Worm (Caenorhabditis elegans): Measurements from ENCODE around the gene C15B12.2.

The C15B12.2 gene

DNA sequence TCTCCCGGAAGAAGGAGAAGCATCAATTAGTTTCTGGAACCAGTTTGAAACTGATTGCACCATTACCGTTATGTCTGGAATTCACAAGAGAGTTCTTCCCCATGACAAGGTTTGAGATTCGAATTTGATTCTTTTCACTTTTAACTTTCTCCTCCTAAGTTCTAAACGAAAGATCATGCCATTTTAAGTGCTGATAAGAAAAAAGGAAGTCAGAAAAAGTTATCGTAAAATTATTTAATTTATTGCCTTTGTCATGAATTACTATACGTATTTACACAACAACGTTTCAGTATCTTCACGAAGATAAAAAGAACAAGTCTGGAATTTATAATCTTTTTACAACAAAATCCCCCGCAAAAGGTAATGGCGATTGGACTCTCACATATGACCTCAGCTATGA is 3.1 kb upstream of the C15B12.2 start:
- no peak for TF ChIP-seq eyg-1 (tag; optimal IDR thresholded peaks at IDR 0.05)
- no peak for TF ChIP-seq sox-4 (tag; optimal IDR thresholded peaks at IDR 0.05)
- no peak for TF ChIP-seq pha-4 (tag; optimal IDR thresholded peaks at IDR 0.05)
- no peak for TF ChIP-seq dve-1 (tag; optimal IDR thresholded peaks at IDR 0.05)
- no peak for TF ChIP-seq syd-9 (tag; optimal IDR thresholded peaks at IDR 0.05)
- TF ChIP-seq rnt-1 (tag; optimal IDR thresholded peaks at IDR 0.05), result no peak
- TF ChIP-seq sox-2 (GFP tag; IDR thresholded peaks at IDR 0.05), result no peak
- TF ChIP-seq nhr-11 (tag; optimal IDR thresholded peaks at IDR 0.05), result no peak
- TF ChIP-seq npax-4 (tag; optimal IDR thresholded peaks at IDR 0.05), result no peak
- TF ChIP-seq ceh-19 (GFP tag; optimal IDR thresholded peaks at IDR 0.05), result no peak
- no peak for TF ChIP-seq ttx-3 (tag; optimal IDR thresholded peaks at IDR 0.05)
- no peak for TF ChIP-seq pros-1 (tag; optimal IDR thresholded peaks at IDR 0.05)
- no peak for TF ChIP-seq nhr-232 (tag; optimal IDR thresholded peaks at IDR 0.05)
- no peak for TF ChIP-seq zip-5 (tag; optimal IDR thresholded peaks at IDR 0.05)
- TF ChIP-seq ceh-2 (tag; optimal IDR thresholded peaks at IDR 0.05), result no peak
- no peak for TF ChIP-seq nfya-1 (tag; optimal IDR thresholded peaks at IDR 0.05)
- no peak for TF ChIP-seq hlh-13 (GFP tag; optimal IDR thresholded peaks at IDR 0.05)
- TF ChIP-seq ama-1 (optimal IDR thresholded peaks at IDR 0.05), result no peak

ce11 chrX:6461729-6462128 is 1.5 kb upstream of the C15B12.2 start, which contains the start of gene K04E7.1:
Gene K04E7.1, plus strand, starts transcription at chrX:6462029.
- no peak for TF ChIP-seq ceh-9 (tag; optimal IDR thresholded peaks at IDR 0.05)
- TF ChIP-seq pha-4 (tag; optimal IDR thresholded peaks at IDR 0.05), result no peak
- no peak for TF ChIP-seq ceh-2 (tag; optimal IDR thresholded peaks at IDR 0.05)
- TF ChIP-seq sox-4 (tag; optimal IDR thresholded peaks at IDR 0.05), result no peak
- no peak for TF ChIP-seq ceh-31 (tag; optimal IDR thresholded peaks at IDR 0.05)
- no peak for TF ChIP-seq nfya-1 (tag; optimal IDR thresholded peaks at IDR 0.05)
- no peak for TF ChIP-seq K02D7.2 (tag; optimal IDR thresholded peaks at IDR 0.05)
- TF ChIP-seq ets-4 (tag; optimal IDR thresholded peaks at IDR 0.05), result no peak
- no peak for TF ChIP-seq ttx-3 (tag; optimal IDR thresholded peaks at IDR 0.05)
- no peak for TF ChIP-seq ztf-16 (tag; optimal IDR thresholded peaks at IDR 0.05)

ce11 chrX:6462479-6462878 is 733 bp upstream of the C15B12.2 start:
- TF ChIP-seq lim-6 (tag; optimal IDR thresholded peaks at IDR 0.05), result no peak

ce11 chrX:6467462-6467861 is 4.2 kb downstream of the C15B12.2 start, which contains the start of gene C15B12.3:
Gene C15B12.3, minus strand, starts transcription at chrX:6467562.
- TF ChIP-seq gmeb-2 (tag; optimal IDR thresholded peaks at IDR 0.05), result no peak
- no peak for TF ChIP-seq ref-2 (tag; optimal IDR thresholded peaks at IDR 0.05)
- TF ChIP-seq ztf-16 (tag; optimal IDR thresholded peaks at IDR 0.05), result no peak
- no peak for TF ChIP-seq pha-4 (tag; optimal IDR thresholded peaks at IDR 0.05)
- TF ChIP-seq elt-2 (tag; optimal IDR thresholded peaks at IDR 0.05), result no peak
- no peak for TF ChIP-seq pha-2 (tag; optimal IDR thresholded peaks at IDR 0.05)
- no peak for TF ChIP-seq ceh-30 (tag; optimal IDR thresholded peaks at IDR 0.05)
- no peak for TF ChIP-seq pax-1 (tag; optimal IDR thresholded peaks at IDR 0.05)
- no peak for TF ChIP-seq lim-6 (tag; optimal IDR thresholded peaks at IDR 0.05)
- no peak for TF ChIP-seq ceh-14 (tag; optimal IDR thresholded peaks at IDR 0.05)

DNA sequence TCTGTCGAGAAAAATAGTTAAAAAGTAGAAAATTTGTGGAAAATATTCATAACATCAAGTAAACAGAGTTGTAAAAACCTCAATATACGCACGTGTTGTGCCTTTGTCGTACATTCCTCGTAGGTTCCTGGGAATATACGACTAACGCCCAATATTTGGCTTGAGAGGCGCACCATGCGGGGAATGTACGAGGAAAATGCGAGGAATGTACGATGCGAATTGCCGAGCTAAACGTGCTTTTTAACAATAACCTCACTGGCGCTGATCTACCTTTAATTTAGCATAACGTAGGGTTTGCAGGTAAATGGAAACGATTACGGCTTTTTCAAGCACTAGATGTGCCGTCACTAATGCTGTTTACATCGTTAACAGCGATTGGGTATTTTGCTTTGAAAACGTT is 5.3 kb downstream of the C15B12.2 start, which contains the start of gene C15B12.9:
C15B12.9 (plus strand) TSS at position 301 of the 400 bp plus-strand sequence.
- TF ChIP-seq ceh-2 (tag; optimal IDR thresholded peaks at IDR 0.05), result no peak
- TF ChIP-seq ceh-22 (tag; optimal IDR thresholded peaks at IDR 0.05), result no peak
- no peak for TF ChIP-seq unc-55 (GFP tag; optimal IDR thresholded peaks at IDR 0.05)
- TF ChIP-seq ceh-9 (tag; optimal IDR thresholded peaks at IDR 0.05), result no peak
- no peak for TF ChIP-seq ceh-45 (GFP tag; IDR thresholded peaks at IDR 0.05)
- no peak for TF ChIP-seq Y22D7AL.16 (tag; optimal IDR thresholded peaks at IDR 0.05)
- TF ChIP-seq ceh-18 (tag; optimal IDR thresholded peaks at IDR 0.05), result no peak
- TF ChIP-seq pros-1 (tag; optimal IDR thresholded peaks at IDR 0.05), result no peak
- TF ChIP-seq pax-1 (tag; optimal IDR thresholded peaks at IDR 0.05), result no peak
